Fruit fly (Drosophila melanogaster) S2 (cell line): ENCODE measurements around the gene CG9171.

Experiments
- CG8478 ChIP-seq: fragments of >200 bp; optimal IDR thresholded peaks from 2 replicates; lab custom pipeline; 2018
- CTCF ChIP-seq, 2 experiments: fragments of >200 bp; optimal IDR thresholded peaks; 2 replicates each; lab custom pipeline; 2018

CG9171 gene

DNA sequence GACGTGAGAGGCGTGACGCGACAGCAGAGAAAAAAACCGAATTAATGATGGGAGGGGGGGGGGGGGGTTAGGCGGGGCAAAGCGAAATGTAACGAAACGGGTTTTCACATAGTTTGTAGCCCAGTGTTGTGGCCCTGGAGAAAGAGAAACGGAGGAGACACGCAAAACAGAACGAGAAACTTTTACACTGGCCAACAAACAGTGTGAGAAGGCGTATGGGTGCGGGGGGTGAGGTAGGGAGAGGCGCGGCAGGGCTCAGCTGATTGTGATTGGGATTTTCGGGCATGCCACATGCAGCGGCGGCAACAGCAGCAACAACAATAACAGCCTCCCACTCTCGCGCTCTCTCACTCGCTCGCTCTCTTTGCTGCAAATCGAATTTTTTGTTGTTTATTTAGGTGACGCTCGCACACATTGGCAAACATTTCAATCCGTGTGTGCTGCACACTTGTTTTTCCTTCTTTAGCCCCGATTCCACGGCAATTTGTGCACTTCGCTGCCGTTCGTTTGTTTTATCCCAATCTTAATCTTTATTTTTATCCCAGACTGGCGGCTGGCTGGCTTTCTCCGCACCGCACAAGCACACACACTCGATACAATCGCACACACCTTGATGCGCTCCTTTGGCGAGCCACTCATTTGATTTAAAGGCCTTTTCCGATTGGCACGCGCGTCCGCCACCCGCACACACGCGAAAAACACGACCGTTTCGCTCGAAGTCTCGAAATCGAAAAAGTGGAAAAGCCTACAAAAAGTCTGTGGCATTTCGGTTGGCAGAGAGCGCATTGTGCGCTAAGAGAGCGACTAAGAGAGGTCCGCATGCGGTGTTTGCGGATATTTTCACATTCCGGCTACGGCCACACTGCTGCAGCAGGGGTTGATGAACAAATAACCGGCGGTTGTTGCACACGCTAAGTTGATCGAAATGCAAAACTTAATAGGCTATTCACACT, at the start of gene CG9171:
Gene CG9171 (minus strand): TSS at position 819 of the 953 bp plus-strand sequence.
- no peak for TF ChIP-seq CG8478 (lab: Kevin White, UChicago)
- TF ChIP-seq CTCF (optimal IDR thresholded peaks at IDR 0.05; lab: Kevin White, UChicago): peak; percentile 64 to 66

DNA sequence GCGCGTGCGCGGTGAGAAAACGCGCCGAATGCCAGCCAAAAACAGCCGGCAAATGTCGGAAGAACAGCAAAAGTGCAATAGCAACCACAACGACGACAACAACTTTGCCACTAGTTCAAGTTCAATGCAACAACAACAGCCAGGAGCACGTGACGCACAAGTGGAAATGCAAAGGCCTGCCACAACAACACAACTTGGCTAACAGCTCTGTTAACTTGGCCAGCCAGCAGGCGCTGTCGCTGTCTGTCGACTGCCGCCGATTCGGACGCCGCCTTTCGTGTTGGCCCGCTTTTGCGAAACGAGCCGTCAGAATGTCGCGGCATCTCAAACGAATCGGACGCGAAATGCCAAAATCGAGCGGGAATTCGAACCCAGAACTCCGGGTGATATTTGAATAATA, 23.7 kb upstream of the CG9171 start, which contains the start of gene TrissinR:
Gene TrissinR (plus strand): TSS at position 301 of the 400 bp plus-strand sequence.
- TF ChIP-seq CG8478 (lab: Kevin White, UChicago) (no peak), CTCF (optimal IDR thresholded peaks at IDR 0.05; lab: Kevin White, UChicago) (no peak)

dm6 chr2L:5820930-5821329, 20.9 kb upstream of the CG9171 start:
- no peak for TF ChIP-seq CTCF (optimal IDR thresholded peaks at IDR 0.05; lab: Kevin White, UChicago)
- no peak for TF ChIP-seq CG8478 (lab: Kevin White, UChicago)

DNA sequence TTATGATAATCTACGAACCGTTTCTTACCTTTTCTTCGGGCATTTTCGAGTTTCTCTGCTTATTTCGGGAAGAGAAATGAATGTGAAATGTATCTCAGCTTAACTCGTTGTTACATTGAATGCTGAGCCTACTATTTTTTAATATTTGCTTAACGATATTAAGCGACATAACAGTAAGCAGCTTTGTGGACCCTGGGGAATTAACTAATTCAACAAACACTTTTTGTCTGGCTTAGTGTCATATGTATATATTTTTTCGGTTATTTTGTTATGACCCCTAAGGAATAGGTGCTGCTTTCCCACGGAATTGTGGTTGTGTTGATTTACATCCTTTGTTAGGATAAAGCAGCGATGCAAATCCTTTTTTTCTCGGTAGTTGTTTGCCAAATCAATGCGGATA, 18.3 kb upstream of the CG9171 start, which contains the start of gene COX6CL:
Gene COX6CL (minus strand): TSS at position 101 of the 400 bp plus-strand sequence.
- TF ChIP-seq CTCF (optimal IDR thresholded peaks at IDR 0.05; lab: Kevin White, UChicago) (no peak), CG8478 (lab: Kevin White, UChicago) (no peak)

DNA sequence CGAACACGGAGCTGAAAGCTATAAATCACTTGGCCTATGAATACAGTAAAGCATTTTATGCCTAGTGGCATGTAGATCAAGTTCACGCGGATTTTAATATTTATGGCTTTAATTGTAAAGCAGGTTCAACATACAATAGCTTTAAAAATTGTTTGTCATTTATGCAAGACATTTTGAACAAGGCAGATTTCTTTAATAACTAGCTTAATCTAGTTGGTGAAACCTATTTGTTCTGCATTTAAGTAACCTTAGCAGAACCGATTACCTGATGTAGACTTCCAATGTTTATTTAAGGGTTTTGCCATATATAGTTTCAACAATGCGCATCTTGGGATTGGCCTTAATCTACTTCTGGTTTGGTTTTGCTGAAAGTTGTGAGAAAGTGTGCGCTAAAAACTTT, 11.2 kb upstream of the CG9171 start, which contains the start of gene CG43307:
Gene CG43307 (plus strand): TSS at position 301 of the 400 bp plus-strand sequence.
- TF ChIP-seq CG8478 (lab: Kevin White, UChicago) (no peak), CTCF (optimal IDR thresholded peaks at IDR 0.05; lab: Kevin White, UChicago) (no peak)

DNA sequence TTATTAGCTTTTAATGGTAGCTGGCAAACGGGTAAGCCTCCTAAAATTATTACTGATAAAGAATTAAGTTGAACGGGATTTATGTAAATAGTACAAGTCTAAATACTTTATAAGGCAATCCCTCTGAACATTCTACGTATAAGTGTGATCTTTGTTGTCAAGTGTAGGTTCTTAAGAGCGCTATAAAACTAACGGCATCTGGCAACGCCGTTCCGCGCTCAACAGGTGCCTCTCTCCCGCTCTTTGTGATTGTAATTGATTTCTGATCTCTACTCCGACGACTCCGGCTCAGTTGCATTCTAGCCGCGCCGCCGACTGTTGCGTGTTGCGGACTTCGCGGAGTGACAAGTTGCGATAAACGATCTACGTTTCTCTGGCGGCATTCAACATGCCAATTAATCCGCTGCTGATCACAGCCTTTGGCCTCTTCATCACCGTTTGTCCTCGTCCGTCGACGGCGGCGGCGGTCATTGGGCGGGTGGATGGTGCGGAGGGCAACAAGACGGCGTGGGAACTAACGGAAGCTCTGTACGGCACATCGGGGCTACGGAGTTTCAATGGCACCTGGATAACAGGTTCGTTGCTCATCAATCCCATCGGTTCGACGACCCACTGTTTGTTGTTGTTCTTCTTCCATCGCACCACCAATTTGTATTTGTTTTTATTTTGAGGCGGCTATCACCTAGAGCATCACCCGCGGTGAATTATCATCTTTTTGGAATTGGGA, 5.2 kb upstream of the CG9171 start, which contains the start of gene CG11034:
Gene CG11034 (plus strand): TSS at position 305 of the 727 bp plus-strand sequence.
- no peak for TF ChIP-seq CTCF (optimal IDR thresholded peaks at IDR 0.05; lab: Kevin White, UChicago)
- no peak for TF ChIP-seq CG8478 (lab: Kevin White, UChicago)

DNA sequence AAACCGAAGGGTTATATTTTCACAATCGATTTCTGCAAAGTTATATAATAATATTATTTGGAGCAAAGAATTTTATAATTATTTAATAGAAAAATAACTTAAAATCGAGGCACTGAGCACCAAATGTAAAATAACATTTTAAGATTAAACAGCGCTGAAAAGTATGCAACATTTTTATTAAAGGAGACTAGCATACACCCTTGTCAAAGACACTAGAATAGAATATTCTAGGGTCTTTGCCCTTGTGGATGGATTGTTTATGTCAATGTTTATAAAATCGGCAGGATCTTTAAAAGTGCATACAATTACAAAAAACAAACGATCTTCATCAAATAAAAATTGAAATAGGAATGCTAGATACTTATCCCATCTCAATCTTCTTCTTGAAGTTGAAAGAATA, 4.0 kb upstream of the CG9171 start:
- TF ChIP-seq CTCF (optimal IDR thresholded peaks at IDR 0.05; lab: Kevin White, UChicago) (no peak), CG8478 (lab: Kevin White, UChicago) (no peak)

dm6 chr2L:5801926-5802325, 1.9 kb upstream of the CG9171 start, which contains the start of the genes CG14005 and CG7239:
TSS of gene CG14005 (minus strand) at chr2L:5801975.
TSS of gene CG7239 (plus strand) at chr2L:5802220.
- TF ChIP-seq CTCF (optimal IDR thresholded peaks at IDR 0.05; lab: Kevin White, UChicago) (no peak), CG8478 (lab: Kevin White, UChicago) (no peak)

- no peak for TF ChIP-seq CTCF (optimal IDR thresholded peaks at IDR 0.05; lab: Kevin White, UChicago)
- no peak for TF ChIP-seq CG8478 (lab: Kevin White, UChicago)
Measured at dm6 chr2L:5800388-5800748, 315 bp upstream of the CG9171 start.

dm6 chr2L:5798629-5799028, 1.4 kb downstream of the CG9171 start:
- TF ChIP-seq CG8478 (lab: Kevin White, UChicago) (no peak), CTCF (optimal IDR thresholded peaks at IDR 0.05; lab: Kevin White, UChicago) (no peak)

DNA sequence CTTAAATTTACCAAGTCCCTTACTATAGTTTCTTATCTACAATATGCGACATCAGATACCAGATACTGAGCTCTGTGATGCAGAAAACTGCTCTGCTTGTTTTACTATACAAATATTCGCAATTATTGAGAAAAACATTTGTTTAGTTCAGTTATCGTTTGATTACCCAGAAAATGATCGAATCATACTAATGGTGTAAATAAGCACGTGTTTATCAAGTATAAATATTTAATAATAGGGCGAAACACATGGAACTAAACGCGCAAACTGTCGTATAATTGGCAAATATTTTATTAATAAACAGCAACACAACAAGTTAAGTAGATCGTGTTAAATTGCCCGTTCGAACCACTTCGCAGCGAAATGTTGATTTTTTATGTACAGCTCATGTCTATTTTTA, 2.1 kb downstream of the CG9171 start:
- no peak for TF ChIP-seq CG8478 (lab: Kevin White, UChicago)
- TF ChIP-seq CTCF (optimal IDR thresholded peaks at IDR 0.05; lab: Kevin White, UChicago): no peak

- no peak for TF ChIP-seq CTCF (optimal IDR thresholded peaks at IDR 0.05; lab: Kevin White, UChicago)
- TF ChIP-seq CG8478 (lab: Kevin White, UChicago): no peak
Measured at dm6 chr2L:5795192-5795591, 4.9 kb downstream of the CG9171 start.

- no peak for TF ChIP-seq CTCF (optimal IDR thresholded peaks at IDR 0.05; lab: Kevin White, UChicago)
Measured at dm6 chr2L:5793098-5793497, 7.0 kb downstream of the CG9171 start.

DNA sequence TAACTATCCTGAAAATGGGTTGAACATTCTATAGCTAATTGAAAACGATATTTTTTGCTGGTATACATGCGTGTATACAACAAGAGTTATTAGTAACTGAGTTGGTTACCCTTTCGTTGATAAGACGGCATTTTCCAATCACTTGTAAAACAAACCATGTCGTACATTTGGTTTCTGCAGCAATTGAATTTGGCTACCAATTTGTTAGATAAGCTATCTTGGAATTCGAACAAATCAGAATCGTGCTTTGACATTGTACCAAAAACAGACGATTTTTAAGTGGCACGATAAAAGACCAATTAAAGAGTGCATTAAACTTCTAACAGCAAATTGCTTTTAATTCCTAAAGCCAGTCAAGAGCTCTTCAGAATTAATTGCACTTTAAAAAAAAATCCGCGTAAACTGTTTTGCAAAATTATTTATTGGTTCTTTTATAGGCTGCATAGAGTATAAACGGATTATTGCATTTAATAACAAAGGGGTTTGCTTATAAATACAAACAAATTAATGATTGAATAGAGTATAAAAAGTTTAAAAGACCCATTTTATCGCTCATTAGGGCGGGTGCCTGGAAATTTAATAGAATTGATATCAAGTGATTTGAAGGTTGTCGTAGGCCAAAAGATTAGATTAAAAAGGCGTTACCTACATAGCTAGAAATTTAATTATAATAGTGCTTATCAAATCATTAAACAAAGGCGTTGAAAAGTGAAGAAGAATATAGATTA, 9.1 kb downstream of the CG9171 start:
- no peak for TF ChIP-seq CTCF (optimal IDR thresholded peaks at IDR 0.05; lab: Kevin White, UChicago)
- no peak for TF ChIP-seq CG8478 (lab: Kevin White, UChicago)
